Fruit fly (Drosophila melanogaster) whole organism, wandering third instar larva: Measurements from ENCODE around the gene amos.

Experiments
- CG32264 ChIP-seq: fragments of 200-800 bp; sonication (Bioruptor generic); optimal IDR thresholded peaks from 2 replicates; lab custom pipeline; 2016; ENCODE audit warnings: missing biosample characterization, missing genetic modification characterization
- CrebA ChIP-seq: fragments of 200-800 bp; sonication (Bioruptor generic); optimal IDR thresholded peaks from 2 replicates; lab custom pipeline; 2016; ENCODE audit warnings: missing biosample characterization, mild to moderate bottlenecking, missing genetic modification characterization, borderline replicate concordance
- Dfd ChIP-seq: fragments of >200 bp; optimal IDR thresholded peaks from 2 replicates; lab custom pipeline; 2017; ENCODE audit warnings: missing biosample characterization, missing genetic modification characterization
- GATAd ChIP-seq: sonication (Bioruptor generic); optimal IDR thresholded peaks from 2 replicates; lab custom pipeline; 2016; ENCODE audit warnings: missing biosample characterization, missing genetic modification characterization
- Hr78 ChIP-seq: fragments of >200 bp; optimal IDR thresholded peaks from 2 replicates; lab custom pipeline; 2017; ENCODE audit warnings: missing biosample characterization, missing genetic modification characterization
- Hr83 ChIP-seq: fragments of 200-300 bp; sonication (Bioruptor generic); optimal IDR thresholded peaks from 2 replicates; lab custom pipeline; 2016; ENCODE audit warnings: missing biosample characterization, mild to moderate bottlenecking, missing genetic modification characterization, moderate library complexity; ENCODE audit not compliant: poor library complexity, severe bottlenecking
- Myc ChIP-seq: fragments of >200 bp; optimal IDR thresholded peaks from 2 replicates; lab custom pipeline; 2017
- N ChIP-seq: fragments of >200 bp; optimal IDR thresholded peaks from 2 replicates; lab custom pipeline; 2018; ENCODE audit warnings: missing biosample characterization, missing external identifiers, missing genetic modification characterization
- OdsH ChIP-seq: fragments of 200-800 bp; sonication (Bioruptor generic); optimal IDR thresholded peaks from 2 replicates; lab custom pipeline; 2016; ENCODE audit warnings: missing biosample characterization, mild to moderate bottlenecking, missing genetic modification characterization
- Rel ChIP-seq, 2 experiments: fragments of 200-800 bp; sonication (Bioruptor generic) in 1 of 2; optimal IDR thresholded peaks; 2 replicates in 1 of 2; 3 replicates in 1 of 2; lab custom pipeline; 2016 to 2019; ENCODE audit warnings: mild to moderate bottlenecking in 2 of 2, missing biosample characterization in 2 of 2, missing genetic modification characterization in 2 of 2, moderate library complexity in 1 of 2
- Sp1 ChIP-seq: fragments of 200-800 bp; sonication (Bioruptor generic); optimal IDR thresholded peaks from 3 replicates; lab custom pipeline; 2019; ENCODE audit warnings: missing biosample characterization, mild to moderate bottlenecking, missing genetic modification characterization, moderate library complexity
- br ChIP-seq: fragments of 200-800 bp; sonication (Bioruptor generic); optimal IDR thresholded peaks from 2 replicates; lab custom pipeline; 2016; ENCODE audit warnings: missing biosample characterization, missing genetic modification characterization
- brk ChIP-seq: fragments of 200-800 bp; sonication (Bioruptor generic); optimal IDR thresholded peaks from 2 replicates; lab custom pipeline; 2016; ENCODE audit warnings: missing biosample characterization, mild to moderate bottlenecking, missing genetic modification characterization
- dl ChIP-seq, 2 experiments: fragments of 175-275, 200-275 bp in 1 of 2; fragments of 200-275 bp in 1 of 2; sonication (Bioruptor generic); optimal IDR thresholded peaks; lab custom pipeline; 2018; ENCODE audit warnings: mild to moderate bottlenecking in 2 of 2, missing biosample characterization in 2 of 2, missing genetic modification characterization in 2 of 2, moderate library complexity in 2 of 2; ENCODE audit not compliant: partially characterized antibody in 2 of 2, insufficient read depth in 1 of 2
- dsf ChIP-seq: sonication (Bioruptor generic); optimal IDR thresholded peaks from 2 replicates; lab custom pipeline; 2016; ENCODE audit warnings: missing biosample characterization, missing genetic modification characterization, borderline replicate concordance
- ey ChIP-seq: fragments of 200-800 bp; sonication (Bioruptor generic); optimal IDR thresholded peaks from 2 replicates; lab custom pipeline; 2016; ENCODE audit warnings: missing biosample characterization, missing genetic modification characterization
- foxo ChIP-seq, 2 experiments: fragments of 200-800 bp; sonication (Bioruptor generic); optimal IDR thresholded peaks; 2 replicates in 1 of 2; 3 replicates in 1 of 2; lab custom pipeline; 2016 to 2017; ENCODE audit warnings: missing biosample characterization in 2 of 2, missing genetic modification characterization in 2 of 2
- fru ChIP-seq: fragments of 200-800 bp; sonication (Bioruptor generic); optimal IDR thresholded peaks from 3 replicates; lab custom pipeline; 2016; ENCODE audit warnings: missing biosample characterization, mild to moderate bottlenecking, missing genetic modification characterization
- h ChIP-seq: fragments of 200-800 bp; sonication (Bioruptor generic); optimal IDR thresholded peaks from 3 replicates; lab custom pipeline; 2016; ENCODE audit warnings: missing biosample characterization, mild to moderate bottlenecking, missing genetic modification characterization
- pan ChIP-seq: fragments of >200 bp; optimal IDR thresholded peaks from 2 replicates; lab custom pipeline; 2017
- psq ChIP-seq: fragments of 200-800 bp; sonication (Bioruptor generic); optimal IDR thresholded peaks from 3 replicates; lab custom pipeline; 2017; ENCODE audit warnings: missing biosample characterization, mild to moderate bottlenecking, missing genetic modification characterization, moderate library complexity
- rgr ChIP-seq: fragments of 200-800 bp; sonication (Bioruptor generic); optimal IDR thresholded peaks from 3 replicates; lab custom pipeline; 2016; ENCODE audit warnings: missing biosample characterization, mild to moderate bottlenecking, missing genetic modification characterization
- sage ChIP-seq: fragments of 200-800 bp; sonication (Bioruptor generic); optimal IDR thresholded peaks from 2 replicates; lab custom pipeline; 2016; ENCODE audit warnings: missing biosample characterization, mild to moderate bottlenecking, missing genetic modification characterization
- sv ChIP-seq: fragments of 200-800 bp; sonication (Bioruptor generic); optimal IDR thresholded peaks from 3 replicates; lab custom pipeline; 2016; ENCODE audit warnings: missing biosample characterization, missing genetic modification characterization
- tai ChIP-seq: sonication (Bioruptor generic); optimal IDR thresholded peaks from 2 replicates; lab custom pipeline; 2016; ENCODE audit warnings: missing biosample characterization, missing genetic modification characterization
- woc ChIP-seq: sonication (Bioruptor generic); optimal IDR thresholded peaks from 2 replicates; lab custom pipeline; 2016; ENCODE audit warnings: missing biosample characterization, mild to moderate bottlenecking, missing genetic modification characterization

amos gene

DNA sequence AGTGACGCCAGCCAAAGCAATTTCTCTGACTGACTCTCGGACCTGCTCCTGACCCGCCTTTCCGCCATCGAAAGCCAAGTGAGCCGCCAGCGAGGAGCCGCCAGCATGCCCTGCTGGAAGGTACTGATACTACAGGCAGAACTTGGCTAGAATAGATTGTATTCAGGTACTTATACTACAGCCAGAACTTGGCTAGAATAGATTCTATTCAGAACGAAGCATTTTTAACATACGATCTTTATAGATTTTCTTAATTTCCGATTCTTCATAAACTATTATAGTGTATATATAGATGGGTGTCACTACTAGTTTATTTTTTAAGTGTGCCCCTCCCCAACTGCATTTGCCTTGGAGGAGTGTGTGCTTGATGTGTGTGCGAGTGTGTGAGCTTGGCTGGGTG, 42.5 kb downstream of the amos start:
- no peak for TF ChIP-seq dsf
- no peak for TF ChIP-seq Hr78 (GFP tag; lab: Kevin White, UChicago)
- no peak for TF ChIP-seq CrebA (GFP tag; lab: Kevin White, UChicago)
- TF ChIP-seq CG32264: no peak
- TF ChIP-seq N (GFP tag; lab: Kevin White, UChicago): no peak
- no peak for TF ChIP-seq br (GFP tag; lab: Kevin White, UChicago)
- TF ChIP-seq Sp1 (GFP tag; lab: Kevin White, UChicago): no peak
- no peak for TF ChIP-seq foxo (GFP tag; optimal IDR thresholded peaks at IDR 0.05; lab: Kevin White, UChicago)
- TF ChIP-seq sv (GFP tag; lab: Kevin White, UChicago): no peak
- no peak for TF ChIP-seq pan (lab: Kevin White, UChicago)
- TF ChIP-seq GATAd (GFP tag; lab: Kevin White, UChicago): no peak
- TF ChIP-seq, all 38 proteins: peak for 0

DNA sequence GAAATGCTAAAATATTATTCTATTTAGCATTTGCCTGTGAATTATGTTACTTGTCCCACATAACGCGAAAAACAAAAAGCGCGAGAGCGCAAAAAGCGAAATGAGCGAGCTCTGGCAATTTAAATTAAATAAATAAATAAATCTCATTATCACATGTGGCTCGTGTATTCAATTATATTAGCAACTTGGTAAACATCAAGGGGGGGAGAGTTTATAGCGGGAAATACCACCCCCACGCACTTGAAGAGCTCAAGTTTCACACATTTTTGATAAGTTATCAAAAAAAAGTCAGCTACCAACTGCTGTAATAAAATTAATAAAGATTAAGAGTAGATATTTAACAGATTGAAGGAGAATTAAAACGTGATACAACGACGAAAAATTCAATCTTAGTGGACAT, 47.3 kb downstream of the amos start:
- TF ChIP-seq h (GFP tag; lab: Kevin White, UChicago) (no peak), br (GFP tag; lab: Kevin White, UChicago) (no peak), Rel (GFP tag; optimal IDR thresholded peaks at IDR 0.05; lab: Kevin White, UChicago) (no peak), Rel (tag; optimal IDR thresholded peaks at IDR 0.05; lab: Kevin White, UChicago) (peak; percentile 60), dl (GFP tag; optimal IDR thresholded peaks at IDR 0.05; lab: Kevin White, UChicago; ENCODE audit: insufficient read depth in 1 of 2, partially characterized antibody in 2 of 2) (peak in 1 of 2 experiments; percentile 16), Dfd (GFP tag; lab: Kevin White, UChicago) (no peak), Hr83 (GFP tag; lab: Kevin White, UChicago) (no peak), sage (GFP tag; lab: Kevin White, UChicago) (no peak), N (GFP tag; lab: Kevin White, UChicago) (no peak), woc (GFP tag; lab: Kevin White, UChicago) (no peak), pan (lab: Kevin White, UChicago) (no peak), Sp1 (GFP tag; lab: Kevin White, UChicago) (peak; percentile 6), GATAd (GFP tag; lab: Kevin White, UChicago) (no peak)

DNA sequence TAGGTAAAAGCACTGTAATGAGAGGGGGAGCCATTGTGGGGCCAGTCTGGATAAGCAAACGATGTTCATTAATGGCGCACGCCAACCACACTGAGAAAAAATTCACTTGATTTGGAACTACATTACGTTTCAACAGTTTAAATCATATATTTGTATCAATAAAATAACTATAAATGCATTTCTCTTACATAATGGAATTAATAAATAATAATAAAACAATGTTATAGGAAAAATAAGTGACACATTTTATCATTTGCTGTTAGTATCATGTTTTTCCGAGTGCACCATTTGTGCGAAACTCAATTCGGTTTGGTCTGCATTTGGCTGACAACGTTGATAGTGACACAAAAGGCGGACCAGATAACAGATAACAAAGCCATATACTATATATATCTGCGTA, 48.0 kb downstream of the amos start:
- peak in 1 of 2 experiments; percentile 36 for TF ChIP-seq foxo (GFP tag; optimal IDR thresholded peaks at IDR 0.05; lab: Kevin White, UChicago)
- no peak for TF ChIP-seq Sp1 (GFP tag; lab: Kevin White, UChicago)
- no peak for TF ChIP-seq Myc (lab: Kevin White, UChicago)
- peak; percentile 62 for TF ChIP-seq h (GFP tag; lab: Kevin White, UChicago)
- no peak for TF ChIP-seq brk (GFP tag; lab: Kevin White, UChicago)
- TF ChIP-seq tai: no peak
- TF ChIP-seq OdsH (GFP tag; lab: Kevin White, UChicago): no peak
- TF ChIP-seq psq (GFP tag; lab: Kevin White, UChicago): no peak
- no peak for TF ChIP-seq ey
- no peak for TF ChIP-seq fru (GFP tag; lab: Kevin White, UChicago)
- TF ChIP-seq rgr: no peak
- TF ChIP-seq CG32264: no peak
- TF ChIP-seq sage (GFP tag; lab: Kevin White, UChicago): no peak

DNA sequence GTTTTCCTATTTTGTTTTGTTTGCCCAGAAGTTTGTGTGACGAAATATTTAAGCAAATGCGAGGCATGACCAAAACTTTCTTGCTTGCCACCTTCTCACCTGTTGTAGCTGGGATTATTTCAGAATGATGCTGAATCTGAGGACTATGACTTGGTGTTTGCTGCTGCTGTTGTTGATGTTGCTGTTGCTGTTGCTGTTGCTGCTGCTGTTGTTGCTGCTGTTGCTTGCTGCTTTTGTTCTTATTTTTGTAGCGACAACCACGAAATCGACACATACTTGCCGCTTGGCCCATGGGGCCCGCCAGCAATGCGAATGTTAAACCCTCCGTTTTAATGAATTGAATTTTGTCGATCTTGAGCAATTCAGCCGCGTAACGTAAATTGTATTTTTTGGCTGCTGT, 50.3 kb downstream of the amos start:
- TF ChIP-seq Hr83 (GFP tag; lab: Kevin White, UChicago): no peak
- TF ChIP-seq GATAd (GFP tag; lab: Kevin White, UChicago): no peak
- no peak for TF ChIP-seq Sp1 (GFP tag; lab: Kevin White, UChicago)
- TF ChIP-seq Dfd (GFP tag; lab: Kevin White, UChicago): peak; percentile 94
